Worm (Caenorhabditis elegans) whole organism, L2 larva: ENCODE data around the gene ptr-19.
"Not testable (repeated sequence)": the region's sequence is repeated elsewhere in the genome, so short reads cannot be mapped to it uniquely, and the experiment has no call there.

Experiments used
- C34F6.9 ChIP-seq: fragments of 150-350 bp; optimal IDR thresholded peaks from 2 replicates; lab custom pipeline; 2014; ENCODE audit warnings: missing biosample characterization, missing genetic modification characterization
- F13H6.1 ChIP-seq: sonication (generic microtip); optimal IDR thresholded peaks from 2 replicates; lab custom pipeline; 2016; ENCODE audit warnings: missing genetic modification characterization, missing compliant biosample characterization
- R02D3.7 ChIP-seq: fragments of 150-350 bp; optimal IDR thresholded peaks from 2 replicates; lab custom pipeline; 2014; ENCODE audit warnings: missing biosample characterization, missing genetic modification characterization
- Y55F3AM.14 ChIP-seq: fragments of 200-800 bp; sonication (Bioruptor generic); optimal IDR thresholded peaks from 2 replicates; lab custom pipeline; 2018; ENCODE audit warnings: mild to moderate bottlenecking, missing genetic modification characterization, missing compliant biosample characterization
- ZK546.5 ChIP-seq: sonication (generic microtip); optimal IDR thresholded peaks from 2 replicates; lab custom pipeline; 2017; ENCODE audit warnings: missing biosample characterization, missing genetic modification characterization
- aly-2 ChIP-seq: fragments of 150-350 bp; optimal IDR thresholded peaks from 2 replicates; lab custom pipeline; 2014; ENCODE audit warnings: missing biosample characterization, missing genetic modification characterization
- ama-1 ChIP-seq: fragments of 150-350 bp; optimal IDR thresholded peaks from 2 replicates; lab custom pipeline; 2018; ENCODE audit warnings: inconsistent platforms
- blmp-1 ChIP-seq: sonication (generic microtip); optimal IDR thresholded peaks from 2 replicates; lab custom pipeline; 2017; ENCODE audit warnings: missing genetic modification characterization, mild to moderate bottlenecking, missing compliant biosample characterization, antibody characterized with exemption, moderate library complexity; ENCODE audit not compliant: insufficient read depth
- ceh-16 ChIP-seq: fragments of 150-350 bp; optimal IDR thresholded peaks from 2 replicates; lab custom pipeline; 2014; ENCODE audit warnings: missing biosample characterization, missing genetic modification characterization
- crh-2 ChIP-seq: sonication (generic microtip); optimal IDR thresholded peaks from 2 replicates; lab custom pipeline; 2017; ENCODE audit warnings: missing biosample characterization, missing genetic modification characterization
- egl-27 ChIP-seq: sonication (generic microtip); optimal IDR thresholded peaks from 3 replicates; lab custom pipeline; 2017; ENCODE audit warnings: missing biosample characterization, missing genetic modification reagents, missing genetic modification characterization
- fos-1 ChIP-seq: fragments of 150-350 bp; optimal IDR thresholded peaks from 2 replicates; lab custom pipeline; 2014; ENCODE audit warnings: missing biosample characterization, missing genetic modification characterization
- gmeb-1 ChIP-seq: fragments of 150-350 bp; optimal IDR thresholded peaks from 2 replicates; lab custom pipeline; 2014; ENCODE audit warnings: missing biosample characterization, missing genetic modification characterization
- lin-11 ChIP-seq: fragments of 150-350 bp; sonication (generic microtip); optimal IDR thresholded peaks from 2 replicates; lab custom pipeline; 2014; ENCODE audit warnings: missing biosample characterization, missing genetic modification characterization, inconsistent platforms, mixed read lengths
- lin-13 ChIP-seq: fragments of 150-350 bp; optimal IDR thresholded peaks from 2 replicates; lab custom pipeline; 2014; ENCODE audit warnings: missing biosample characterization, missing genetic modification reagents, missing genetic modification characterization
- lin-39 ChIP-seq: fragments of 150-350 bp; optimal IDR thresholded peaks from 2 replicates; lab custom pipeline; 2014; ENCODE audit warnings: missing biosample characterization, missing genetic modification reagents, missing genetic modification characterization
- lsy-2 ChIP-seq, 2 experiments: fragments of 150-350 bp in 1 of 2; sonication (generic microtip) in 1 of 2; optimal IDR thresholded peaks; 2 replicates each; lab custom pipeline; 2014 to 2017; ENCODE audit warnings: missing biosample characterization in 2 of 2, missing genetic modification characterization in 2 of 2
- mab-5 ChIP-seq: fragments of 150-350 bp; optimal IDR thresholded peaks from 2 replicates; lab custom pipeline; 2014; ENCODE audit warnings: missing biosample characterization, missing genetic modification characterization
- mbf-1 ChIP-seq: sonication (generic microtip); optimal IDR thresholded peaks from 2 replicates; lab custom pipeline; 2017; ENCODE audit warnings: missing biosample characterization, missing genetic modification characterization
- mdl-1 ChIP-seq, 2 experiments: fragments of 150-350 bp in 1 of 2; sonication (generic microtip) in 1 of 2; optimal IDR thresholded peaks; 2 replicates each; lab custom pipeline; 2017; ENCODE audit warnings: missing biosample characterization in 2 of 2, missing genetic modification characterization in 2 of 2
- nhr-10 ChIP-seq: sonication (generic microtip); optimal IDR thresholded peaks from 2 replicates; lab custom pipeline; 2017; ENCODE audit warnings: missing biosample characterization, missing genetic modification characterization
- nhr-11 ChIP-seq: fragments of 150-350 bp; optimal IDR thresholded peaks from 2 replicates; lab custom pipeline; 2014; ENCODE audit warnings: missing biosample characterization, missing genetic modification characterization
- nhr-12 ChIP-seq: fragments of 150-350 bp; optimal IDR thresholded peaks from 2 replicates; lab custom pipeline; 2014; ENCODE audit warnings: missing biosample characterization, missing genetic modification characterization
- nhr-129 ChIP-seq: fragments of 150-350 bp; optimal IDR thresholded peaks from 2 replicates; lab custom pipeline; 2014; ENCODE audit warnings: missing biosample characterization, missing genetic modification characterization
- nhr-21 ChIP-seq: fragments of 150-350 bp; optimal IDR thresholded peaks from 2 replicates; lab custom pipeline; 2014; ENCODE audit warnings: missing biosample characterization, missing genetic modification characterization
- nhr-23 ChIP-seq: fragments of 150-350 bp; optimal IDR thresholded peaks from 2 replicates; lab custom pipeline; 2014; ENCODE audit warnings: missing biosample characterization, missing genetic modification reagents, missing genetic modification characterization
- nhr-237 ChIP-seq: fragments of 150-350 bp; optimal IDR thresholded peaks from 2 replicates; lab custom pipeline; 2014; ENCODE audit warnings: missing biosample characterization, missing genetic modification characterization
- nhr-25 ChIP-seq: fragments of 150-350 bp; sonication (generic microtip); optimal IDR thresholded peaks from 3 replicates; lab custom pipeline; 2014; ENCODE audit warnings: missing biosample characterization, missing genetic modification characterization
- nhr-77 ChIP-seq: fragments of 150-350 bp; optimal IDR thresholded peaks from 2 replicates; lab custom pipeline; 2014; ENCODE audit warnings: missing biosample characterization, missing genetic modification characterization
- peb-1 ChIP-seq: fragments of 150-350 bp; optimal IDR thresholded peaks from 2 replicates; lab custom pipeline; 2014; ENCODE audit warnings: missing biosample characterization, missing genetic modification characterization
- sem-4 ChIP-seq: fragments of 150-350 bp; optimal IDR thresholded peaks from 2 replicates; lab custom pipeline; 2014; ENCODE audit warnings: missing biosample characterization, missing genetic modification reagents, missing genetic modification characterization
- skn-1 ChIP-seq: sonication (generic microtip); optimal IDR thresholded peaks from 2 replicates; lab custom pipeline; 2017; ENCODE audit warnings: missing biosample characterization, missing genetic modification characterization
- sma-3 ChIP-seq: sonication (generic microtip); optimal IDR thresholded peaks from 2 replicates; lab custom pipeline; 2016; ENCODE audit warnings: missing genetic modification reagents, missing genetic modification characterization, missing compliant biosample characterization
- sma-9 ChIP-seq, 2 experiments: fragments of 150-350 bp in 1 of 2; sonication (generic microtip) in 1 of 2; optimal IDR thresholded peaks; 2 replicates each; lab custom pipeline; 2014 to 2016; ENCODE audit warnings: missing genetic modification characterization in 2 of 2, mild to moderate bottlenecking in 1 of 2, missing biosample characterization in 1 of 2, missing compliant biosample characterization in 1 of 2, missing genetic modification reagents in 1 of 2, moderate library complexity in 1 of 2
- unc-39 ChIP-seq: fragments of 150-350 bp; optimal IDR thresholded peaks from 2 replicates; lab custom pipeline; 2014; ENCODE audit warnings: missing biosample characterization, missing genetic modification characterization
- unc-55 ChIP-seq: fragments of 150-350 bp; sonication (generic microtip); optimal IDR thresholded peaks from 3 replicates; lab custom pipeline; 2014; ENCODE audit warnings: missing biosample characterization, missing genetic modification reagents, missing genetic modification characterization
- ztf-1 ChIP-seq: fragments of 200-800 bp; sonication (Bioruptor generic); conservative IDR thresholded peaks from 2 replicates; pipeline ENCODE4 v1.3.6; 2022; ENCODE audit warnings: missing genetic modification characterization, missing compliant biosample characterization
- ztf-11 ChIP-seq: sonication (generic microtip); optimal IDR thresholded peaks from 2 replicates; lab custom pipeline; 2017; ENCODE audit warnings: missing biosample characterization, missing genetic modification characterization

Gene ptr-19

DNA sequence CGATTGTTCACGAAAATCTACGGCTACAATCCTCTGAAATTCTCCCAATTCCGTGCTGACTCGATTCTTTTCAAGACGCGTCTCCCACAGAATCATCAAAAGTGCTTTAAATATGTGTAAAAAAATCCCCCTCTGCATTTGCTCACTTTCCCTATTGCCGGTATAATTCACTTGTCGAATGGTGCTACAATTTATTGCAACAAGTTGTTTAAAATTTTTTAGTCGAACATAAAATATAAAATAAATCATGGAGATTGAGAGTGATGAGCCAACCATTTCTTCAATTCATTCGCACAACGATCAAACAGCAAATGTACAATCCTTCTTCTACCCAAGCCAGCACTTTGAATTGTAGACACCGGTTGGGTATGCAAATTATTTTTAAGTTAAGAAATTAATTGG, 35.2 kb upstream of the ptr-19 start:
- TF ChIP-seq unc-39 (tag; lab: Kevin White, UChicago) (no peak), sem-4 (tag; lab: Kevin White, UChicago) (no peak), Y55F3AM.14 (no peak), ceh-16 (tag; lab: Kevin White, UChicago) (no peak), sma-9 (GFP tag; optimal IDR thresholded peaks at IDR 0.05; lab: Kevin White, UChicago) (no peak), sma-9 (tag; optimal IDR thresholded peaks at IDR 0.05; lab: Kevin White, UChicago) (no peak), ZK546.5 (tag; lab: Kevin White, UChicago) (no peak), lin-11 (tag; lab: Kevin White, UChicago) (no peak), nhr-25 (tag; lab: Kevin White, UChicago) (no peak), egl-27 (tag; lab: Kevin White, UChicago) (no peak)

- TF ChIP-seq nhr-23, result no peak
- peak; percentile 77 for TF ChIP-seq nhr-25 (tag; lab: Kevin White, UChicago)
- no peak for TF ChIP-seq skn-1 (tag; lab: Kevin White, UChicago)
- peak; percentile 78 for TF ChIP-seq crh-2
- TF ChIP-seq F13H6.1 (tag; lab: Kevin White, UChicago), result peak; percentile 43
- TF ChIP-seq peb-1 (tag; lab: Kevin White, UChicago), result no peak
- TF ChIP-seq lin-13, result peak; percentile 75
- peak; percentile 90 for TF ChIP-seq C34F6.9 (tag; lab: Kevin White, UChicago)
- peak; percentile 48 for TF ChIP-seq nhr-21 (tag; lab: Kevin White, UChicago)
- peak; percentile 58 for TF ChIP-seq fos-1 (tag; lab: Kevin White, UChicago)
- peak; percentile 44 for TF ChIP-seq lin-11 (tag; lab: Kevin White, UChicago)
- peak; percentile 79 for TF ChIP-seq nhr-129 (tag; lab: Kevin White, UChicago)
- no peak for TF ChIP-seq nhr-10 (tag; lab: Kevin White, UChicago)
- TF ChIP-seq sem-4 (tag; lab: Kevin White, UChicago), result peak; percentile 29
- TF ChIP-seq nhr-11 (tag; lab: Kevin White, UChicago), result no peak
- TF ChIP-seq sma-3 (GFP tag; lab: Kevin White, UChicago), result peak; percentile 10
- TF ChIP-seq mdl-1 (tag; optimal IDR thresholded peaks at IDR 0.05; lab: Kevin White, UChicago), result peak in 1 of 2 experiments; percentile 20
- peak; percentile 67 for TF ChIP-seq gmeb-1 (tag; lab: Kevin White, UChicago)
- TF ChIP-seq unc-55, result peak; percentile 90
- peak; percentile 35 for TF ChIP-seq blmp-1
- TF ChIP-seq mab-5, result peak; percentile 7
- TF ChIP-seq lsy-2 (tag; optimal IDR thresholded peaks at IDR 0.05; lab: Kevin White, UChicago), result peak; percentile 50 to 86
- TF ChIP-seq ceh-16 (tag; lab: Kevin White, UChicago), result peak; percentile 5
- TF ChIP-seq, all 48 proteins: peak for 18
Measured at ce11 chrIII:10747620-10748479, 33.8 kb upstream of the ptr-19 start, which contains the start of the genes ran-1 and dkc-1. ran-1 (minus strand) TSS chrIII:10747728. dkc-1 (plus strand) TSS chrIII:10748429.

DNA sequence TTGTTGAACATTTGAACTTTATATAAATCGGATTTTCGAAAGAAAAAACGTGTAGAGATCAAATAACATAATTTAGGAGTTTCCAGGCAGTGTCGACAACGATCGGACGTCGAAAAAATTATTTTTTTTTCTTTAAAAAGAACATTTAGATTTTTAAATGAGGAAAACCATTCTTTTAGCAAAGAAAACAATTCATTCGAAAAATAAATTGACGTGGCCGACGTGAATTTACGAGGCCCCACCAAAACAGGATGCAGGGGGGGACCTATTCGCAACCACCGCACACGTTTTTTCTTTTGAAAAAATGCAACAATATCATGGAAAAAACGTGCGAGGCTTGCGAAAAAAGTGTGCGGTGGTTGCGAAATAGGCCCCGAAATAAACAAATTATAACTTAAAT, 31.6 kb upstream of the ptr-19 start, which contains the start of gene enu-3.6:
Gene enu-3.6, plus strand, starts transcription at position 392 of the 400 bp plus-strand sequence.
- TF ChIP-seq mab-5; ztf-11; sma-9 (GFP tag; optimal IDR thresholded peaks at IDR 0.05; lab: Kevin White, UChicago); sma-9 (tag; optimal IDR thresholded peaks at IDR 0.05; lab: Kevin White, UChicago): not testable (repeated sequence)

ce11 chrIII:10754379-10754778, 27.3 kb upstream of the ptr-19 start:
- peak; percentile 66 for TF ChIP-seq gmeb-1 (tag; lab: Kevin White, UChicago)
- TF ChIP-seq nhr-77, result no peak

DNA sequence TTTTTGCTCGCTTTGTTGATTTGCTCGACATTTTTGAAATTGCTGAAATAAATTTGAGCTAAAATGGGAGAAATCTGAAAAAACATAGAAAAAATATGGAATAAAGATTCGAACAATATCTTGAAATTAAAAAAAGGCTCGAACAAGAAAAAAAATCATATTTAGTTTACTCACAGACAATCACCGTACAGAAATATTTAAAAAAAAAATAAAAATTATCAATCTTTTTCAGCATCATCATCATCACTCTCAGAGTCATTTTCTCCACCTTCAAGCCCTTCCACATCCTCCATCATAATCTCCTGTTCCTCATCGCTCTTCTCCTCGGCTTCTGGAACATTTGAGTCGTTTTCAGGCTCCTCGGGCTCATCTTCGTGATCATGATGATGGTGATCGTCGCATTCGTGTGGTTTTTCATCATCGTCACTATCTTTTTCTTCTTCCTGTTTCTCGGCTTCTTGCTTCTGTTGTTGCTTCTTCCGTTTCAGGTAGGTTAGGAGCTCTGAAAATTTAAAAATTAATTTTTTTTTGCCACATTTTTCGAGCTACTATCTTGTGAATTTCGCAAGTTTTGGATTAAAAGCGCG, 26.1 kb upstream of the ptr-19 start, which contains the start of gene hpl-2:
Gene hpl-2, minus strand, starts transcription at position 51 of the 587 bp plus-strand sequence.
- TF ChIP-seq R02D3.7 (tag; lab: Kevin White, UChicago) (no peak), nhr-23 (no peak), nhr-11 (tag; lab: Kevin White, UChicago) (no peak), aly-2 (tag; lab: Kevin White, UChicago) (no peak), mbf-1 (tag; lab: Kevin White, UChicago) (no peak), gmeb-1 (tag; lab: Kevin White, UChicago) (no peak), ztf-1 (GFP tag; lab: Robert Waterston, UW) (no peak), sma-9 (GFP tag; optimal IDR thresholded peaks at IDR 0.05; lab: Kevin White, UChicago) (no peak), sma-9 (tag; optimal IDR thresholded peaks at IDR 0.05; lab: Kevin White, UChicago) (no peak), C34F6.9 (tag; lab: Kevin White, UChicago) (no peak), ama-1 (lab: Kevin White, UChicago) (no peak), lsy-2 (tag; optimal IDR thresholded peaks at IDR 0.05; lab: Kevin White, UChicago) (no peak), unc-39 (tag; lab: Kevin White, UChicago) (no peak), nhr-12 (tag; lab: Kevin White, UChicago) (no peak), lin-39 (tag; lab: Kevin White, UChicago) (no peak), nhr-237 (tag; lab: Kevin White, UChicago) (no peak)
